Fruit fly (Drosophila melanogaster) Kc167 (cell line): ENCODE results near the gene CG43999.

Experiments used
- Myc ChIP-seq: fragments of >200 bp; optimal IDR thresholded peaks from 2 replicates; lab custom pipeline; 2017; ENCODE audit warnings: missing external identifiers
- Sin3A ChIP-seq: fragments of >200 bp; optimal IDR thresholded peaks from 2 replicates; lab custom pipeline; 2018; ENCODE audit warnings: missing external identifiers
- h ChIP-seq: fragments of >200 bp; optimal IDR thresholded peaks from 3 replicates; lab custom pipeline; 2018; ENCODE audit warnings: missing external identifiers
- insv ChIP-seq: fragments of >200 bp; optimal IDR thresholded peaks from 3 replicates; lab custom pipeline; 2018; ENCODE audit warnings: missing external identifiers
- psq ChIP-seq: fragments of >200 bp; optimal IDR thresholded peaks from 2 replicates; lab custom pipeline; 2017; ENCODE audit warnings: missing external identifiers

DNA sequence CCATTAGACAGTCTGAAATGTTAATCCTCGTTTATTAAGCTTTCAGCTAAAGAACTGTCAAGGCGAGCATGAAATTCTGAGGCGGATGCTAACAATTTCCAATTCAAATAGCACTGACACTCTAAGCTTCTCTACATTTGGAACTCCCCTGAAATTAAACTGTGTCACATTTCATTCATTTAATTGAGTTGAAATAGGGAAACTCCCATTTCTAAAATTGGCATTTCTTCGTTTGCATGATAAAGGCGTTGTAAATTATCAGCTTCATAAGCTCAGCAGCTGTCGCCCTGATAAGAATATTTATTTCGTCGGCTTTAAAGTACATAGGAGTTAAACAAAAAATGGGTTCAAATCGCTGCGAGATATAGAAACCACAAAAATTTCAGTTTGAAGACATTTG, 43.6 kb downstream of the CG43999 start:
- no peak for TF ChIP-seq insv (lab: Kevin White, UChicago)
- no peak for TF ChIP-seq psq (lab: Kevin White, UChicago)
- no peak for TF ChIP-seq h
- no peak for TF ChIP-seq Myc (lab: Kevin White, UChicago)
- no peak for TF ChIP-seq Sin3A
